Worm (Caenorhabditis elegans): Measurements from ENCODE around the gene dmsr-9.

DNA sequence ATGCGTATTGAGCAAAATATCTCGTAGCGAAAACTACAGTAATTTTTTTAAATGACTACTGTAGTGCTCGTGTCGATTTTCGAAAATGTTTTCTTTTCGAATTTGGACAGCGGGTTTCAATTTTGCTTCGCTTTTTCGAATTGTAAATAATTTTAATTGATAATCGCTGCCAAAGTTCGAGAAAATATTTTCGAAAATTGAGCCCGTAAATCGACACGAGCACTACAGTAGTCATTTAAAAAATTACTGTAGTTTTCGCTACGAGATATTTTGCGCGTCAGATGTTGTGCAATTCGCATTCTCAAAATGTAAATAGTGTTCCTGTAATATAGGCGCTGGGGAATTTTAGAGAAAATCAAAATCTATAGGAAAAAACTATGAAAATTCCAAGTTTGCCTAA, 17.2 kb downstream of the dmsr-9 start:
- TF ChIP-seq ceh-28 (tag; optimal IDR thresholded peaks at IDR 0.05): no peak
- no peak for TF ChIP-seq F44E2.7 (GFP tag; IDR thresholded peaks at IDR 0.05)
- TF ChIP-seq zip-11 (GFP tag; IDR thresholded peaks at IDR 0.05): no peak
- TF ChIP-seq ces-1 (GFP tag; optimal IDR thresholded peaks at IDR 0.05): no peak

Measured in whole organism, L4 larva.